Worm (Caenorhabditis elegans) whole organism, midembryonic: ENCODE results near the gene F14B8.5.
"Not testable (repeated sequence)": the region's sequence is repeated elsewhere in the genome, so short reads cannot be mapped to it uniquely, and the experiment has no call there.

Source experiments
- T22C8.4 ChIP-seq: fragments of 200-800 bp; sonication (Bioruptor generic); IDR thresholded peaks from 2 replicates; pipeline ENCODE4 v1.3.6; 2022; ENCODE audit warnings: missing genetic modification characterization, missing compliant biosample characterization
- cog-1 ChIP-seq: sonication (generic microtip); optimal IDR thresholded peaks from 2 replicates; lab custom pipeline; 2016; ENCODE audit warnings: missing genetic modification characterization, missing compliant biosample characterization
- flt-1 ChIP-seq: fragments of 200-800 bp; sonication (Bioruptor generic); IDR thresholded peaks from 2 replicates; pipeline ENCODE4 v1.3.6; 2022; ENCODE audit warnings: missing genetic modification characterization, missing compliant biosample characterization
- klf-2 ChIP-seq: fragments of 200-800 bp; sonication (Bioruptor generic); conservative IDR thresholded peaks from 2 replicates; pipeline ENCODE4 v1.3.6; 2022; ENCODE audit warnings: missing genetic modification reagents, missing genetic modification characterization, missing compliant biosample characterization
- med-1 ChIP-seq: sonication (generic microtip); optimal IDR thresholded peaks from 2 replicates; lab custom pipeline; 2017; ENCODE audit warnings: missing genetic modification characterization, mild to moderate bottlenecking, missing compliant biosample characterization, antibody characterized with exemption, missing genetic modification reagents; ENCODE audit not compliant: insufficient read depth
- ref-1 ChIP-seq: fragments of 200-800 bp; sonication (Bioruptor generic); conservative IDR thresholded peaks from 2 replicates; pipeline ENCODE4 v1.3.6; 2022; ENCODE audit warnings: missing genetic modification reagents, missing genetic modification characterization, missing compliant biosample characterization
- tab-1 ChIP-seq: fragments of 200-800 bp; sonication (Bioruptor generic); IDR thresholded peaks from 2 replicates; pipeline ENCODE4 v1.3.6; 2022; ENCODE audit warnings: missing genetic modification characterization, missing compliant biosample characterization
- ztf-23 ChIP-seq: fragments of 200-800 bp; sonication (Bioruptor generic); IDR thresholded peaks from 2 replicates; pipeline ENCODE4 v1.3.6; 2022; ENCODE audit warnings: missing genetic modification reagents, missing genetic modification characterization, missing compliant biosample characterization
- ztf-29 ChIP-seq: fragments of 200-800 bp; sonication (Bioruptor generic); IDR thresholded peaks from 2 replicates; pipeline ENCODE4 v1.3.6; 2022; ENCODE audit warnings: missing genetic modification reagents, missing genetic modification characterization, missing compliant biosample characterization

The F14B8.5 gene

ce11 chrX:6893074-6893473, 35.4 kb downstream of the F14B8.5 start:
- TF ChIP-seq ztf-23 (GFP tag; lab: Robert Waterston, UW) (no peak), cog-1 (tag; lab: Kevin White, UChicago) (no peak), tab-1 (GFP tag; lab: Robert Waterston, UW) (no peak), T22C8.4 (no peak), flt-1 (GFP tag; lab: Robert Waterston, UW) (no peak), ref-1 (no peak), klf-2 (GFP tag; lab: Robert Waterston, UW) (no peak), med-1 (GFP tag; lab: Kevin White, UChicago) (no peak), ztf-29 (GFP tag; lab: Robert Waterston, UW) (no peak)

ce11 chrX:6889374-6889773, 39.1 kb downstream of the F14B8.5 start, which contains the start of gene unc-6:
unc-6 (plus strand) TSS chrX:6889674.
- TF ChIP-seq ztf-29 (GFP tag; lab: Robert Waterston, UW) (no peak), ref-1 (no peak), ztf-23 (GFP tag; lab: Robert Waterston, UW) (no peak), T22C8.4 (no peak), cog-1 (tag; lab: Kevin White, UChicago) (no peak), med-1 (GFP tag; lab: Kevin White, UChicago) (no peak), flt-1 (GFP tag; lab: Robert Waterston, UW) (no peak), tab-1 (GFP tag; lab: Robert Waterston, UW) (no peak), klf-2 (GFP tag; lab: Robert Waterston, UW) (no peak)

ce11 chrX:6888208-6888607, 40.3 kb downstream of the F14B8.5 start:
- no peak for TF ChIP-seq tab-1 (GFP tag; lab: Robert Waterston, UW)
- no peak for TF ChIP-seq klf-2 (GFP tag; lab: Robert Waterston, UW)

- TF ChIP-seq cog-1 (tag; lab: Kevin White, UChicago) (no peak), ref-1 (no peak), med-1 (GFP tag; lab: Kevin White, UChicago) (no peak), flt-1 (GFP tag; lab: Robert Waterston, UW) (no peak), ztf-29 (GFP tag; lab: Robert Waterston, UW) (no peak)
These were observed 43.2 kb downstream of the F14B8.5 start, which contains the start of gene F41C6.7 for ce11 chrX:6885227-6885853. F41C6.7 (minus strand) TSS chrX:6885277.

ce11 chrX:6884439-6884838, 44.1 kb downstream of the F14B8.5 start:
- TF ChIP-seq tab-1 (GFP tag; lab: Robert Waterston, UW), result no peak
- TF ChIP-seq klf-2 (GFP tag; lab: Robert Waterston, UW), result no peak
- TF ChIP-seq med-1 (GFP tag; lab: Kevin White, UChicago), result no peak
- no peak for TF ChIP-seq ztf-29 (GFP tag; lab: Robert Waterston, UW)
- TF ChIP-seq T22C8.4, result no peak
- no peak for TF ChIP-seq ref-1
- no peak for TF ChIP-seq ztf-23 (GFP tag; lab: Robert Waterston, UW)
- TF ChIP-seq flt-1 (GFP tag; lab: Robert Waterston, UW), result no peak
- no peak for TF ChIP-seq cog-1 (tag; lab: Kevin White, UChicago)

ce11 chrX:6881795-6882194, 46.7 kb downstream of the F14B8.5 start, which contains the start of gene F41C6.6:
F41C6.6 (minus strand) TSS chrX:6881895.
- TF ChIP-seq ref-1; ztf-29 (GFP tag; lab: Robert Waterston, UW); T22C8.4: not testable (repeated sequence)

ce11 chrX:6877436-6877835, 51.1 kb downstream of the F14B8.5 start, which contains the start of gene col-173:
col-173 (minus strand) TSS chrX:6877536.
- no peak for TF ChIP-seq tab-1 (GFP tag; lab: Robert Waterston, UW)
- TF ChIP-seq klf-2 (GFP tag; lab: Robert Waterston, UW), result no peak
- no peak for TF ChIP-seq T22C8.4
- no peak for TF ChIP-seq ztf-23 (GFP tag; lab: Robert Waterston, UW)
- TF ChIP-seq med-1 (GFP tag; lab: Kevin White, UChicago), result no peak
- TF ChIP-seq ref-1, result no peak
- no peak for TF ChIP-seq ztf-29 (GFP tag; lab: Robert Waterston, UW)

ce11 chrX:6875273-6875672, 53.2 kb downstream of the F14B8.5 start:
- TF ChIP-seq cog-1 (tag; lab: Kevin White, UChicago), result no peak
- TF ChIP-seq flt-1 (GFP tag; lab: Robert Waterston, UW), result no peak
- TF ChIP-seq med-1 (GFP tag; lab: Kevin White, UChicago), result no peak
- TF ChIP-seq tab-1 (GFP tag; lab: Robert Waterston, UW), result no peak
- no peak for TF ChIP-seq klf-2 (GFP tag; lab: Robert Waterston, UW)
- TF ChIP-seq ztf-29 (GFP tag; lab: Robert Waterston, UW), result no peak
- no peak for TF ChIP-seq ztf-23 (GFP tag; lab: Robert Waterston, UW)
- no peak for TF ChIP-seq ref-1
- no peak for TF ChIP-seq T22C8.4
